Fruit fly (Drosophila melanogaster) whole organism, embryonic: Measurements from ENCODE around the gene Ada1-1.

Experiments
- B-H2 ChIP-seq: fragments of 200-800 bp; sonication (Bioruptor generic); optimal IDR thresholded peaks from 2 replicates; lab custom pipeline; 2018; ENCODE audit warnings: missing biosample characterization, mild to moderate bottlenecking, missing genetic modification characterization
- CG10209 ChIP-seq: fragments of 200-800 bp; sonication (Bioruptor generic); optimal IDR thresholded peaks from 3 replicates; lab custom pipeline; 2017; ENCODE audit warnings: missing biosample characterization, mild to moderate bottlenecking, missing genetic modification characterization, missing genetic modification reagents
- CG11093 ChIP-seq: fragments of 200-800 bp; sonication (Bioruptor generic); IDR thresholded peaks from 3 replicates; pipeline ENCODE4 v1.3.6; 2022; ENCODE audit warnings: missing biosample characterization, missing genetic modification characterization
- CG11247 ChIP-seq: fragments of 200-800 bp; sonication (Bioruptor generic); IDR thresholded peaks from 2 replicates; pipeline ENCODE4 v1.3.6; 2022; ENCODE audit warnings: missing biosample characterization, missing genetic modification characterization
- CG11504 ChIP-seq: fragments of 200-800 bp; sonication (Bioruptor generic); optimal IDR thresholded peaks from 3 replicates; lab custom pipeline; 2019; ENCODE audit warnings: missing biosample characterization, mild to moderate bottlenecking, missing genetic modification characterization, moderate library complexity
- CG11696 ChIP-seq: fragments of 200-800 bp; sonication (Bioruptor generic); IDR thresholded peaks from 2 replicates; pipeline ENCODE4 v1.3.6; 2022; ENCODE audit warnings: missing biosample characterization, missing genetic modification characterization
- CG13624 ChIP-seq: fragments of 200-800 bp; sonication (Bioruptor generic); optimal IDR thresholded peaks from 2 replicates; lab custom pipeline; 2016; ENCODE audit warnings: missing biosample characterization, missing genetic modification characterization
- CG17385 ChIP-seq: fragments of 200-800 bp; sonication (Bioruptor generic); optimal IDR thresholded peaks from 3 replicates; lab custom pipeline; 2018; ENCODE audit warnings: missing biosample characterization, mild to moderate bottlenecking, missing genetic modification characterization
- CG17912 ChIP-seq: fragments of 200-800 bp; sonication (Bioruptor generic); optimal IDR thresholded peaks from 2 replicates; lab custom pipeline; 2018; ENCODE audit warnings: missing biosample characterization, mild to moderate bottlenecking, missing genetic modification characterization
- CG18764 ChIP-seq: fragments of 200-800 bp; sonication (Bioruptor generic); optimal IDR thresholded peaks from 3 replicates; lab custom pipeline; 2016; ENCODE audit warnings: missing biosample characterization, missing genetic modification characterization
- CG2875 ChIP-seq: fragments of 200-800 bp; sonication (Bioruptor generic); optimal IDR thresholded peaks from 2 replicates; lab custom pipeline; 2017; ENCODE audit warnings: missing biosample characterization, mild to moderate bottlenecking, missing genetic modification characterization, missing genetic modification reagents
- CG32772 ChIP-seq: fragments of 200-800 bp; sonication (Bioruptor generic); IDR thresholded peaks from 2 replicates; pipeline ENCODE4 v1.3.6; 2022; ENCODE audit warnings: missing biosample characterization, missing genetic modification characterization
- CG33557 ChIP-seq: fragments of 200-800 bp; sonication (Bioruptor generic); optimal IDR thresholded peaks from 2 replicates; lab custom pipeline; 2019; ENCODE audit warnings: missing biosample characterization, mild to moderate bottlenecking, missing genetic modification characterization, moderate library complexity
- CG3847 ChIP-seq: fragments of 200-800 bp; sonication (Bioruptor generic); IDR thresholded peaks from 2 replicates; pipeline ENCODE4 v1.3.6; 2022; ENCODE audit warnings: missing biosample characterization, missing genetic modification characterization
- CG4360 ChIP-seq: fragments of 200-800 bp; sonication (Bioruptor generic); IDR thresholded peaks from 2 replicates; pipeline ENCODE4 v1.3.6; 2022; ENCODE audit warnings: missing biosample characterization, missing genetic modification characterization
- CG4404 ChIP-seq: fragments of 200-800 bp; sonication (Bioruptor generic); IDR thresholded peaks from 2 replicates; pipeline ENCODE4 v1.3.6; 2022; ENCODE audit warnings: missing biosample characterization, missing genetic modification characterization
- CG4854 ChIP-seq: fragments of 200-800 bp; sonication (Bioruptor generic); optimal IDR thresholded peaks from 2 replicates; lab custom pipeline; 2016; ENCODE audit warnings: missing biosample characterization, missing genetic modification characterization, inconsistent platforms
- CG8290 ChIP-seq, 3 experiments: fragments of 200-800 bp; sonication (Bioruptor generic); optimal IDR thresholded peaks; 2 replicates each; lab custom pipeline; 2016 to 2019; ENCODE audit warnings: missing biosample characterization in 3 of 3, missing genetic modification characterization in 3 of 3, mild to moderate bottlenecking in 2 of 3, moderate library complexity in 1 of 3
- CG9215 ChIP-seq: fragments of 200-800 bp; sonication (Bioruptor generic); IDR thresholded peaks from 2 replicates; pipeline ENCODE4 v1.3.6; 2022; ENCODE audit warnings: missing biosample characterization, missing genetic modification characterization
- CG9609 ChIP-seq: fragments of 200-800 bp; sonication (Bioruptor generic); optimal IDR thresholded peaks from 3 replicates; lab custom pipeline; 2016; ENCODE audit warnings: missing biosample characterization, missing genetic modification characterization
- CHES-1-like ChIP-seq: fragments of 200-800 bp; sonication (Bioruptor generic); optimal IDR thresholded peaks from 2 replicates; lab custom pipeline; 2016; ENCODE audit warnings: missing biosample characterization, missing genetic modification characterization
- D ChIP-seq, 2 experiments: fragments of 200-800 bp in 1 of 2; fragments of >200 bp in 1 of 2; sonication (Bioruptor generic) in 1 of 2; optimal IDR thresholded peaks; 2 replicates in 1 of 2; 3 replicates in 1 of 2; lab custom pipeline; 2017; ENCODE audit warnings: mild to moderate bottlenecking in 1 of 2, missing biosample characterization in 1 of 2, missing genetic modification characterization in 1 of 2, missing genetic modification reagents in 1 of 2
- D19A ChIP-seq: fragments of 200-800 bp; optimal IDR thresholded peaks from 3 replicates; lab custom pipeline; 2019; ENCODE audit warnings: missing biosample characterization, mild to moderate bottlenecking, missing genetic modification characterization, moderate library complexity
- Doc3 ChIP-seq: fragments of 200-800 bp; sonication (Bioruptor generic); IDR thresholded peaks from 3 replicates; pipeline ENCODE4 v1.3.6; 2022; ENCODE audit warnings: missing biosample characterization, missing genetic modification characterization; ENCODE audit not compliant: partially characterized antibody
- E2f2 ChIP-seq: fragments of 200-800 bp; sonication (Bioruptor generic); IDR thresholded peaks from 2 replicates; pipeline ENCODE4 v1.3.6; 2022; ENCODE audit warnings: missing biosample characterization, missing genetic modification characterization
- Fer3 ChIP-seq: fragments of 200-800 bp; sonication (Bioruptor generic); optimal IDR thresholded peaks from 2 replicates; lab custom pipeline; 2018; ENCODE audit warnings: missing biosample characterization, mild to moderate bottlenecking, missing genetic modification characterization, moderate library complexity
- Hand ChIP-seq: fragments of 200-800 bp; sonication (Bioruptor generic); optimal IDR thresholded peaks from 2 replicates; lab custom pipeline; 2017; ENCODE audit warnings: mild to moderate bottlenecking, missing biosample characterization, missing genetic modification reagents, missing genetic modification characterization
- Hey ChIP-seq: fragments of 200-800 bp; sonication (Bioruptor generic); optimal IDR thresholded peaks from 3 replicates; lab custom pipeline; 2018; ENCODE audit warnings: missing biosample characterization, mild to moderate bottlenecking, missing genetic modification characterization
- Hr3 ChIP-seq: fragments of 200-800 bp; sonication (Bioruptor generic); optimal IDR thresholded peaks from 3 replicates; lab custom pipeline; 2016; ENCODE audit warnings: missing biosample characterization, missing genetic modification characterization
- Kr ChIP-seq: fragments of 200-800 bp; sonication (Bioruptor generic); optimal IDR thresholded peaks from 2 replicates; lab custom pipeline; 2017; ENCODE audit warnings: missing biosample characterization, mild to moderate bottlenecking, missing genetic modification characterization
- MTF-1 ChIP-seq: fragments of 200-800 bp; sonication (Bioruptor generic); optimal IDR thresholded peaks from 2 replicates; lab custom pipeline; 2018; ENCODE audit warnings: missing biosample characterization, mild to moderate bottlenecking, missing genetic modification characterization, borderline replicate concordance
- Mad ChIP-seq: fragments of 200-800 bp; sonication (Bioruptor generic); optimal IDR thresholded peaks from 2 replicates; lab custom pipeline; 2016; ENCODE audit warnings: missing biosample characterization, missing genetic modification characterization
- Neu2 ChIP-seq: fragments of 200-800 bp; sonication (Bioruptor generic); optimal IDR thresholded peaks from 3 replicates; lab custom pipeline; 2016; ENCODE audit warnings: missing biosample characterization, missing genetic modification characterization, borderline replicate concordance
- Oli ChIP-seq: fragments of 200-800 bp; sonication (Bioruptor generic); optimal IDR thresholded peaks from 2 replicates; lab custom pipeline; 2018; ENCODE audit warnings: missing biosample characterization, mild to moderate bottlenecking, missing genetic modification characterization, moderate library complexity
- Scr ChIP-seq: fragments of 200-800 bp; sonication (Bioruptor generic); IDR thresholded peaks from 2 replicates; pipeline ENCODE4 v1.3.6; 2022; ENCODE audit warnings: missing biosample characterization, missing genetic modification characterization; ENCODE audit not compliant: partially characterized antibody
- Usf ChIP-seq: fragments of 200-800 bp; sonication (Bioruptor generic); optimal IDR thresholded peaks from 2 replicates; lab custom pipeline; 2017; ENCODE audit warnings: missing genotype, missing biosample characterization, missing genetic modification characterization
- abd-A ChIP-seq: fragments of 200-800 bp; sonication (Bioruptor generic); optimal IDR thresholded peaks from 3 replicates; lab custom pipeline; 2019; ENCODE audit warnings: missing biosample characterization, mild to moderate bottlenecking, missing genetic modification characterization, moderate library complexity
- ara ChIP-seq: fragments of 200-800 bp; sonication (Bioruptor generic); IDR thresholded peaks from 2 replicates; pipeline ENCODE4 v1.3.6; 2022; ENCODE audit warnings: missing biosample characterization, missing genetic modification characterization
- chn ChIP-seq: fragments of 200-800 bp; sonication (Bioruptor generic); optimal IDR thresholded peaks from 2 replicates; lab custom pipeline; 2016; ENCODE audit warnings: missing biosample characterization, missing genetic modification characterization
- dmrt99B ChIP-seq: fragments of 200-800 bp; sonication (Bioruptor generic); optimal IDR thresholded peaks from 2 replicates; lab custom pipeline; 2018; ENCODE audit warnings: missing biosample characterization, mild to moderate bottlenecking, missing genetic modification characterization, moderate library complexity
- ems ChIP-seq: fragments of 200-800 bp; sonication (Bioruptor generic); optimal IDR thresholded peaks from 3 replicates; lab custom pipeline; 2016; ENCODE audit warnings: missing biosample characterization, missing genetic modification characterization
- hkb ChIP-seq, 2 experiments: fragments of 200-800 bp in 1 of 2; fragments of >200 bp in 1 of 2; sonication (Bioruptor generic) in 1 of 2; IDR thresholded peaks in 1 of 2; optimal IDR thresholded peaks in 1 of 2; 2 replicates each; pipeline versions ENCODE4 v1.3.6 to Lab custom; 2017 to 2022; ENCODE audit warnings: missing biosample characterization in 1 of 2, missing genetic modification characterization in 1 of 2
- ind ChIP-seq: fragments of 200-800 bp; sonication (Bioruptor generic); optimal IDR thresholded peaks from 3 replicates; lab custom pipeline; 2016; ENCODE audit warnings: missing biosample characterization, missing genetic modification characterization
- pfk ChIP-seq: fragments of 200-800 bp; sonication (Bioruptor generic); optimal IDR thresholded peaks from 2 replicates; lab custom pipeline; 2018; ENCODE audit warnings: missing biosample characterization, mild to moderate bottlenecking, missing genetic modification characterization, moderate library complexity
- sc ChIP-seq, 3 experiments: fragments of >200 bp in 2 of 3; fragments of 200-800 bp in 1 of 3; sonication (Bioruptor generic) in 1 of 3; optimal IDR thresholded peaks; 2 replicates in 2 of 3; 3 replicates in 1 of 3; lab custom pipeline; 2017; ENCODE audit warnings: mild to moderate bottlenecking in 1 of 3, missing biosample characterization in 1 of 3, missing genetic modification characterization in 1 of 3, missing genetic modification reagents in 1 of 3
- scrt ChIP-seq: fragments of 200-800 bp; sonication (Bioruptor generic); optimal IDR thresholded peaks from 2 replicates; lab custom pipeline; 2018; ENCODE audit warnings: missing biosample characterization, mild to moderate bottlenecking, missing genetic modification characterization, moderate library complexity
- sr ChIP-seq: fragments of 200-800 bp; sonication (Bioruptor generic); IDR thresholded peaks from 3 replicates; pipeline ENCODE4 v1.3.6; 2022; ENCODE audit warnings: missing biosample characterization, missing genetic modification characterization
- twi ChIP-seq: fragments of 200-800 bp; optimal IDR thresholded peaks from 2 replicates; lab custom pipeline; 2019; ENCODE audit warnings: missing biosample characterization, mild to moderate bottlenecking, missing genetic modification characterization, moderate library complexity

Ada1-1 gene

DNA sequence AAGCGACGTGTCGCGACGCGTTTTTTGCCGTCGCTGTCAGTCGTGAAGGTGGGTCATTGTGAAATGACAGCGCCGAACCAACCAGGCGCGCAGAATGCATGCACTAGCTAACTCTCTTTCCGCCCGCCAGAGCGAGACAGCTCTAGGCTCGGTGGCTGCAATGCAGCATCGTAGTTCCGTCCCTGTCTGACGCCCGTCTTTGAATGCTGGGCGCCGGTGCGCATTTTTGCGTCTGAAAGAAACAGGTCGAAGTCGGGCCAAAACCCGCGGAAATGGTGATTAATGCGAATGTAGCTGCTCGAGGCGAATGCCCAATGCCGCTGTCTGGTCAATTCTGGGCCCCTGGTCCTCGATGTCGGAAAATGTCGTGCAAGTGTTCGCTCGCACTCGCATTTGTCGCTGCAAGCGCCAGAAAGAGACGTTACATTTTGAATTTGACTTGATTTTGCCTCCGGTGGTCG lies 10.8 kb downstream of the Ada1-1 start (continued):
- no peak for TF ChIP-seq CG4854 (GFP tag; lab: Kevin White, UChicago)
- TF ChIP-seq Usf (GFP tag; lab: Kevin White, UChicago), result no peak
- peak; percentile 98 for TF ChIP-seq CG17912
- TF ChIP-seq Neu2, result no peak
- TF ChIP-seq chn (GFP tag; lab: Kevin White, UChicago), result peak; percentile 92
- TF ChIP-seq CG3847, result no peak
- TF ChIP-seq B-H2 (GFP tag; lab: Kevin White, UChicago), result peak; percentile 92
- TF ChIP-seq Kr (GFP tag; lab: Kevin White, UChicago), result peak; percentile 90
- TF ChIP-seq abd-A (tag; lab: Kevin White, UChicago), result peak; percentile 100
- TF ChIP-seq CG32772, result no peak
- TF ChIP-seq CG11247, result no peak
- TF ChIP-seq ind, result no peak
- peak; percentile 68 for TF ChIP-seq CG33557
- no peak for TF ChIP-seq ara (GFP tag; lab: Robert Waterston, UW)
- peak; percentile 61 for TF ChIP-seq CG2875 (GFP tag; lab: Kevin White, UChicago)
- TF ChIP-seq MTF-1 (GFP tag; lab: Kevin White, UChicago), result peak; percentile 53
- TF ChIP-seq CG11504, result peak; percentile 84
- TF ChIP-seq CG10209, result peak; percentile 47
- no peak for TF ChIP-seq Doc3 (GFP tag; lab: Robert Waterston, UW)
- peak; percentile 12 for TF ChIP-seq ems (GFP tag; lab: Kevin White, UChicago)
- no peak for TF ChIP-seq CG4360 (GFP tag; lab: Robert Waterston, UW)
- peak; percentile 76 for TF ChIP-seq pfk
- TF ChIP-seq dmrt99B (tag; lab: Kevin White, UChicago), result peak; percentile 72
- peak; percentile 60 for TF ChIP-seq twi (tag; lab: Kevin White, UChicago)
- peak; percentile 75 for TF ChIP-seq Hey
- peak; percentile 56 for TF ChIP-seq CG18764 (GFP tag; lab: Kevin White, UChicago)
- peak; percentile 74 for TF ChIP-seq CG13624
- TF ChIP-seq CG8290 (GFP tag; optimal IDR thresholded peaks at IDR 0.05; lab: Kevin White, UChicago), result peak; percentile 53
- TF ChIP-seq CG8290 (tag; optimal IDR thresholded peaks at IDR 0.05; lab: Kevin White, UChicago), result peak; percentile 90 to 93
- peak; percentile 65 for TF ChIP-seq Mad (GFP tag; lab: Kevin White, UChicago)
- no peak for TF ChIP-seq sr
- no peak for TF ChIP-seq CG11696 (GFP tag; lab: Robert Waterston, UW)
- TF ChIP-seq CG17385 (GFP tag; lab: Kevin White, UChicago), result peak; percentile 76
- no peak for TF ChIP-seq CG9215
- TF ChIP-seq Hr3 (GFP tag; lab: Kevin White, UChicago), result no peak
- TF ChIP-seq sc (optimal IDR thresholded peaks at IDR 0.05; lab: Kevin White, UChicago), result no peak
- peak; percentile 17 for TF ChIP-seq sc (GFP tag; optimal IDR thresholded peaks at IDR 0.05; lab: Kevin White, UChicago)
- no peak for TF ChIP-seq CG9609
- TF ChIP-seq CG4404 (GFP tag; lab: Robert Waterston, UW), result no peak
- TF ChIP-seq Fer3 (tag; lab: Kevin White, UChicago), result peak; percentile 24
- TF ChIP-seq Oli, result peak; percentile 35
- TF ChIP-seq D (optimal IDR thresholded peaks at IDR 0.05; lab: Kevin White, UChicago), result peak; percentile 97
- peak; percentile 5 for TF ChIP-seq D (GFP tag; optimal IDR thresholded peaks at IDR 0.05; lab: Kevin White, UChicago)
- no peak for TF ChIP-seq E2f2 (GFP tag; lab: Robert Waterston, UW)
- TF ChIP-seq D19A (tag; lab: Kevin White, UChicago), result peak; percentile 16
- TF ChIP-seq Hand, result peak; percentile 66
- TF ChIP-seq CHES-1-like, result peak; percentile 45
- TF ChIP-seq CG11093 (GFP tag; lab: Robert Waterston, UW), result peak; percentile 58; the same call in 1 of the 3 replicates
- no peak for TF ChIP-seq scrt (GFP tag; lab: Kevin White, UChicago)
- TF ChIP-seq Scr (GFP tag; lab: Robert Waterston, UW), result no peak
- peak; percentile 57 for TF ChIP-seq hkb (optimal IDR thresholded peaks at IDR 0.05; lab: Kevin White, UChicago)
- no peak for TF ChIP-seq hkb (GFP tag; IDR thresholded peaks at IDR 0.05; lab: Robert Waterston, UW)
